Worm (Caenorhabditis elegans) whole organism, mixed stage, embryonic: ENCODE results near the gene phat-5.

Experiments used
- mep-1 ChIP-seq: fragments of 150-350 bp; optimal IDR thresholded peaks from 2 replicates; lab custom pipeline; 2017; ENCODE audit warnings: missing biosample characterization, missing genetic modification reagents, missing genetic modification characterization, inconsistent platforms
- nhr-12 ChIP-seq: fragments of 150-350 bp; optimal IDR thresholded peaks from 2 replicates; lab custom pipeline; 2014; ENCODE audit warnings: missing biosample characterization, missing genetic modification characterization
- nhr-76 ChIP-seq: sonication (generic microtip); optimal IDR thresholded peaks from 2 replicates; lab custom pipeline; 2017; ENCODE audit warnings: missing biosample characterization, missing genetic modification characterization
- pha-4 ChIP-seq: fragments of 150-350 bp; optimal IDR thresholded peaks from 2 replicates; lab custom pipeline; 2018; ENCODE audit warnings: missing biosample characterization, missing genetic modification reagents, missing genetic modification characterization
- sptf-1 ChIP-seq: sonication (generic microtip); optimal IDR thresholded peaks from 2 replicates; lab custom pipeline; 2017; ENCODE audit warnings: mild to moderate bottlenecking, missing genetic modification characterization, moderate library complexity, missing compliant biosample characterization
- unc-62 ChIP-seq: fragments of 150-350 bp; optimal IDR thresholded peaks from 2 replicates; lab custom pipeline; 2014; ENCODE audit warnings: missing biosample characterization, missing genetic modification reagents, missing genetic modification characterization

- TF ChIP-seq mep-1 (tag; lab: Kevin White, UChicago) (no peak), sptf-1 (tag; lab: Kevin White, UChicago) (no peak), unc-62 (no peak), pha-4 (no peak), nhr-76 (tag; lab: Kevin White, UChicago) (no peak), nhr-12 (tag; lab: Kevin White, UChicago) (no peak)
Observed at ce11 chrV:4162922-4163321, 40.6 kb upstream of the phat-5 start, which contains the start of gene Y45G5AM.4.
